Worm (Caenorhabditis elegans) whole organism, young adult: ENCODE results near the gene stip-1.

ENCODE experiments used
- B0261.1 ChIP-seq: sonication (generic microtip); optimal IDR thresholded peaks from 2 replicates; lab custom pipeline; 2016; ENCODE audit warnings: mild to moderate bottlenecking, missing genetic modification characterization, moderate library complexity, missing compliant biosample characterization
- F33H1.4 ChIP-seq: fragments of 200-800 bp; sonication (Bioruptor generic); IDR thresholded peaks from 2 replicates; pipeline ENCODE4 v1.3.6; 2022; ENCODE audit warnings: missing genetic modification reagents, missing genetic modification characterization, missing compliant biosample characterization
- F39B2.1 ChIP-seq: fragments of 200-800 bp; sonication (Bioruptor generic); IDR thresholded peaks from 2 replicates; pipeline ENCODE4 v1.3.6; 2022; ENCODE audit warnings: missing genetic modification reagents, missing genetic modification characterization, missing compliant biosample characterization
- F49E8.2 ChIP-seq: sonication (generic microtip); optimal IDR thresholded peaks from 3 replicates; lab custom pipeline; 2017; ENCODE audit warnings: missing genetic modification characterization, mild to moderate bottlenecking, missing compliant biosample characterization, antibody characterized with exemption, moderate library complexity; ENCODE audit not compliant: insufficient read depth
- F52B5.7 ChIP-seq: sonication (generic microtip); optimal IDR thresholded peaks from 2 replicates; lab custom pipeline; 2016; ENCODE audit warnings: mild to moderate bottlenecking, missing genetic modification characterization, missing compliant biosample characterization
- F57C9.4 ChIP-seq: sonication (generic microtip); optimal IDR thresholded peaks from 2 replicates; lab custom pipeline; 2017; ENCODE audit warnings: mild to moderate bottlenecking, missing genetic modification characterization, missing compliant biosample characterization
- K11D2.4 ChIP-seq: fragments of 200-800 bp; sonication (Bioruptor generic); IDR thresholded peaks from 2 replicates; pipeline ENCODE4 v1.3.6; 2022; ENCODE audit warnings: missing genetic modification reagents, missing genetic modification characterization, missing compliant biosample characterization
- T07F8.4 ChIP-seq: sonication (generic microtip); optimal IDR thresholded peaks from 2 replicates; lab custom pipeline; 2016; ENCODE audit warnings: mild to moderate bottlenecking, missing genetic modification characterization, moderate library complexity, missing compliant biosample characterization
- T26A5.8 ChIP-seq: sonication (generic microtip); optimal IDR thresholded peaks from 2 replicates; lab custom pipeline; 2016; ENCODE audit warnings: missing genetic modification characterization, missing compliant biosample characterization
- Y53G8AR.9 ChIP-seq: fragments of 200-800 bp; sonication (Bioruptor generic); conservative IDR thresholded peaks from 2 replicates; pipeline ENCODE4 v1.3.6; 2022; ENCODE audit warnings: missing genetic modification reagents, missing genetic modification characterization, missing compliant biosample characterization
- Y79H2A.3 ChIP-seq: fragments of 200-800 bp; sonication (Bioruptor generic); conservative IDR thresholded peaks from 2 replicates; pipeline ENCODE4 v1.3.6; 2022; ENCODE audit warnings: missing genetic modification reagents, missing genetic modification characterization, missing compliant biosample characterization
- Y95B8A.8 ChIP-seq: fragments of 200-800 bp; sonication (Bioruptor generic); IDR thresholded peaks from 2 replicates; pipeline ENCODE4 v1.3.6; 2022; ENCODE audit warnings: missing genetic modification reagents, missing genetic modification characterization, missing compliant biosample characterization
- attf-3 ChIP-seq: fragments of 200-800 bp; sonication (Bioruptor generic); conservative IDR thresholded peaks from 2 replicates; pipeline ENCODE4 v1.3.6; 2022; ENCODE audit warnings: missing genetic modification reagents, missing genetic modification characterization, missing compliant biosample characterization
- bed-1 ChIP-seq: fragments of 200-800 bp; sonication (Bioruptor generic); IDR thresholded peaks from 2 replicates; pipeline ENCODE4 v1.3.6; 2022; ENCODE audit warnings: missing genetic modification reagents, missing genetic modification characterization, missing compliant biosample characterization
- ceh-91 ChIP-seq: fragments of 200-800 bp; sonication (Bioruptor generic); IDR thresholded peaks from 2 replicates; pipeline ENCODE4 v1.3.6; 2022; ENCODE audit warnings: missing genetic modification reagents, missing genetic modification characterization, missing compliant biosample characterization
- dpff-1 ChIP-seq: sonication (generic microtip); optimal IDR thresholded peaks from 2 replicates; lab custom pipeline; 2017; ENCODE audit warnings: mild to moderate bottlenecking, missing genetic modification characterization, missing compliant biosample characterization
- efl-1 ChIP-seq: fragments of 150-350 bp; optimal IDR thresholded peaks from 2 replicates; lab custom pipeline; 2014; ENCODE audit warnings: missing biosample characterization, missing genetic modification reagents, missing genetic modification characterization
- egl-18 ChIP-seq: fragments of 200-800 bp; sonication (Bioruptor generic); IDR thresholded peaks from 2 replicates; pipeline ENCODE4 v1.3.6; 2022; ENCODE audit warnings: missing genetic modification reagents, missing genetic modification characterization, missing compliant biosample characterization
- egrh-3 ChIP-seq: fragments of 200-800 bp; sonication (Bioruptor generic); IDR thresholded peaks from 2 replicates; pipeline ENCODE4 v1.3.6; 2022; ENCODE audit warnings: missing genetic modification reagents, missing genetic modification characterization, missing compliant biosample characterization
- hlh-12 ChIP-seq: sonication (generic microtip); optimal IDR thresholded peaks from 2 replicates; lab custom pipeline; 2016; ENCODE audit warnings: missing genetic modification characterization, missing compliant biosample characterization
- hlh-26 ChIP-seq: fragments of 200-800 bp; sonication (Bioruptor generic); conservative IDR thresholded peaks from 2 replicates; pipeline ENCODE4 v1.3.6; 2022; ENCODE audit warnings: missing genetic modification reagents, missing genetic modification characterization, missing compliant biosample characterization
- let-607 ChIP-seq, 2 experiments: fragments of 200-800 bp in 1 of 2; sonication (Bioruptor generic) in 1 of 2; sonication (generic microtip) in 1 of 2; optimal IDR thresholded peaks; 2 replicates each; lab custom pipeline; 2016 to 2018; ENCODE audit warnings: mild to moderate bottlenecking in 2 of 2, missing compliant biosample characterization in 2 of 2, missing genetic modification characterization in 2 of 2, moderate library complexity in 2 of 2, missing genotype in 1 of 2
- lin-26 ChIP-seq: fragments of 200-800 bp; sonication (Bioruptor generic); IDR thresholded peaks from 2 replicates; pipeline ENCODE4 v1.3.6; 2022; ENCODE audit warnings: missing genetic modification reagents, missing genetic modification characterization, missing compliant biosample characterization
- lin-35 ChIP-seq, 3 experiments: fragments of 150-350 bp in 2 of 3; sonication (generic microtip) in 1 of 3; optimal IDR thresholded peaks; 2 replicates each; lab custom pipeline; 2014 to 2018; ENCODE audit warnings: missing biosample characterization in 3 of 3, missing genetic modification characterization in 3 of 3, missing genetic modification reagents in 3 of 3
- lin-54 ChIP-seq: fragments of 200-800 bp; sonication (Bioruptor generic); optimal IDR thresholded peaks from 2 replicates; lab custom pipeline; 2018; ENCODE audit warnings: mild to moderate bottlenecking, missing genetic modification characterization, missing compliant biosample characterization
- lsy-27 ChIP-seq: sonication (generic microtip); optimal IDR thresholded peaks from 2 replicates; lab custom pipeline; 2017; ENCODE audit warnings: missing genetic modification characterization, mild to moderate bottlenecking, missing compliant biosample characterization, antibody characterized with exemption, missing genotype, borderline replicate concordance; ENCODE audit not compliant: insufficient read depth
- madf-8 ChIP-seq: fragments of 200-800 bp; sonication (Bioruptor generic); conservative IDR thresholded peaks from 2 replicates; pipeline ENCODE4 v1.3.6; 2022; ENCODE audit warnings: missing genetic modification reagents, missing genetic modification characterization, missing compliant biosample characterization
- mcd-1 ChIP-seq: fragments of 200-800 bp; sonication (Bioruptor generic); IDR thresholded peaks from 2 replicates; pipeline ENCODE4 v1.3.6; 2022; ENCODE audit warnings: missing genetic modification reagents, missing genetic modification characterization, missing compliant biosample characterization
- mel-28 ChIP-seq: sonication (generic microtip); optimal IDR thresholded peaks from 2 replicates; lab custom pipeline; 2016; ENCODE audit warnings: borderline replicate concordance, mild to moderate bottlenecking, missing genetic modification characterization, missing compliant biosample characterization
- nhr-27 ChIP-seq: fragments of 200-800 bp; sonication (Bioruptor generic); optimal IDR thresholded peaks from 2 replicates; lab custom pipeline; 2018; ENCODE audit warnings: mild to moderate bottlenecking, missing genetic modification characterization, moderate library complexity, missing compliant biosample characterization
- pbrm-1 ChIP-seq: fragments of 200-800 bp; sonication (Bioruptor generic); IDR thresholded peaks from 2 replicates; pipeline ENCODE4 v1.3.6; 2022; ENCODE audit warnings: missing genetic modification reagents, missing genetic modification characterization, missing compliant biosample characterization
- rec-8 ChIP-seq, 2 experiments: sonication (generic microtip); optimal IDR thresholded peaks; 2 replicates each; lab custom pipeline; 2016; ENCODE audit warnings: mild to moderate bottlenecking in 2 of 2, missing genetic modification characterization in 2 of 2, missing genetic modification reagents in 2 of 2, missing genotype in 2 of 2, missing biosample characterization in 1 of 2, missing compliant biosample characterization in 1 of 2, moderate library complexity in 1 of 2
- sdz-38 ChIP-seq: sonication (generic microtip); optimal IDR thresholded peaks from 2 replicates; lab custom pipeline; 2016; ENCODE audit warnings: missing genotype, missing genetic modification characterization, missing compliant biosample characterization
- sea-2 ChIP-seq: fragments of 200-800 bp; sonication (Bioruptor generic); IDR thresholded peaks from 2 replicates; pipeline ENCODE4 v1.3.6; 2022; ENCODE audit warnings: missing genetic modification characterization, missing compliant biosample characterization
- snpc-1.3 ChIP-seq: sonication (generic microtip); optimal IDR thresholded peaks from 2 replicates; lab custom pipeline; 2017; ENCODE audit warnings: missing genetic modification characterization, mild to moderate bottlenecking, missing compliant biosample characterization, antibody characterized with exemption, moderate library complexity, missing genotype, missing genetic modification reagents; ENCODE audit not compliant: insufficient read depth
- unc-130 ChIP-seq: sonication (generic microtip); optimal IDR thresholded peaks from 2 replicates; lab custom pipeline; 2016; ENCODE audit warnings: missing genetic modification reagents, missing genetic modification characterization, missing compliant biosample characterization
- zfh-2 ChIP-seq: fragments of 200-800 bp; sonication (Bioruptor generic); conservative IDR thresholded peaks from 2 replicates; pipeline ENCODE4 v1.3.6; 2022; ENCODE audit warnings: missing genetic modification reagents, missing genetic modification characterization, missing compliant biosample characterization
- ztf-28 ChIP-seq: fragments of 200-800 bp; sonication (Bioruptor generic); IDR thresholded peaks from 2 replicates; pipeline ENCODE4 v1.3.6; 2022; ENCODE audit warnings: missing genetic modification reagents, missing genetic modification characterization, missing compliant biosample characterization

The stip-1 gene

DNA sequence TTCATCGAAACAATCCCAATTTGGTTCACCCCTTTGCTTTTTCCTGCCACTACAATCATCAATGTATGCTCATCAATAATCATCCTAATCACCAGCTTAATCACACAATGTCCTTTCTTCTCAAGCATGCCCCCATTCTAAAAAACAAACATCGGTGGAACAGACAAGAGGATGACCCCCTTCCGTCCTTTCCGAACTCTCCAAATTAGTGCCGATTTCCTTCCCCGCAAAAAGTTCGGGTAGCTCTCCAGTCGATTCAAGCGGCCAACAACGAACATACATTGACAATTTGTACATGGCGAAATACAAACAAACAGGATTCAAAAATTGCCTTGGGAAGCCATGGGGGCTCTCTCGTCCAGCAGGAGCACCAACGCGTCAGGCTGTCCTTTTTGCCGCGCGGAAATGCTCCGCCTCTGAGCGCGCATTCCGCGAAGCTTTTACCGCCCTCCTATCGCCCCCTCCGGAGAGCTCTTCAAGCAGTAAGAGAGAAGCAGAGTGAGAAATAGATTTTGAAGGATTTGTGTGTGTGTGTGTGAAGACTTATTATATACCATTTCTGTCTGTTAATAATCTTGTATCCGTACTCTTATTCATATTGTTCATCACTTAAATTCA, 24.1 kb downstream of the stip-1 start, which contains the start of gene appg-1:
TSS of gene appg-1 (plus strand) at position 427 of the 618 bp plus-strand sequence.
- TF ChIP-seq egrh-3 (GFP tag; lab: Robert Waterston, UW) (peak; percentile 76; the same call in 1 of the 2 replicates), B0261.1 (tag; lab: Kevin White, UChicago) (no peak), attf-3 (GFP tag; lab: Robert Waterston, UW) (no peak), F49E8.2 (tag; lab: Kevin White, UChicago) (no peak), zfh-2 (peak; percentile 87)

DNA sequence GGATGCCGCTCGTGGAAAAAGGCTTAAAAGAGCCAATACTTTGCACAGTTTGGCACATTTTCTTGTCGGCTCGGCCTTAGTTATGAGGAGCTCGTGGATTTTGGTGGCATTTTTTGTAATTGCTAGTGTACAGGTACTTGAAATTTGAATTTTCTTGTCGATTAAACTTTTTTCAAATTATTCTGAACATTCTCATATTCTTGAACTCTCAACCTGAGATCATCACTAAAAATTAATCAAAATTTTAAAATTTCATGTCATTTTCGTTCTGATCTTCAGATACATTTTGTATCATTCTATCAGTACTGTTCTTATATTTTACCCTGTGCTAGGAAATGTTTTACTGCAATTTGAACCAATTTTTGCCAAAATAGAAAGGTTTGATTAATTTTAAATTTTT, 28.4 kb downstream of the stip-1 start, which contains the start of gene idpp-4:
TSS of gene idpp-4 (plus strand) at position 51 of the 400 bp plus-strand sequence.
- TF ChIP-seq nhr-27 (no peak), madf-8 (GFP tag; lab: Robert Waterston, UW) (no peak), let-607 (tag; optimal IDR thresholded peaks at IDR 0.05; lab: Kevin White, UChicago) (no peak), pbrm-1 (GFP tag; lab: Robert Waterston, UW) (no peak), sea-2 (GFP tag; lab: Robert Waterston, UW) (no peak), mel-28 (no peak)

DNA sequence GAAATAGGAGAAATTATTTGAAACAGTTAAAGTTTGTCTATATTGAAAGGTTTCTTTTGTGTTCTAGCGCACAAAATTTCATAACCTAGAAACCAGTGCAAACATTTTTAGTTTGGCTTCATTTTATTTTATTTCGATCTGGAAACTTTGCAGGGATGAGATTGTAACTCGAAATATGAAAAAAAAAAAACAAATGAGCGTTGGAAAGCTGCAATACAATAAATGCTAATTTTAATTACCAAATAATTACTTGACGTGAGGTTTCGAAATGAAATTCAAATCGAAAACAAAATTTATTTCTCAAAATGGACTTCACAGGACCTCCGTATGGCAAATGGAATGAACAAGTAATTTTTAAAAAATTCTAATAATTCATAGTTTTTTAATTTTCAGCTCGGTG, 32.8 kb downstream of the stip-1 start, which contains the start of gene M02G9.4:
TSS of gene M02G9.4 (plus strand) at position 301 of the 400 bp plus-strand sequence.
- TF ChIP-seq T07F8.4 (no peak), F33H1.4 (GFP tag; lab: Robert Waterston, UW) (no peak), unc-130 (GFP tag; lab: Kevin White, UChicago) (no peak), hlh-26 (GFP tag; lab: Robert Waterston, UW) (no peak), lin-54 (no peak), lin-35 (GFP tag; optimal IDR thresholded peaks at IDR 0.05; lab: Kevin White, UChicago) (no peak), bed-1 (GFP tag; lab: Robert Waterston, UW) (no peak), pbrm-1 (GFP tag; lab: Robert Waterston, UW) (no peak)
- TF ChIP-seq, all 124 proteins: peak for 0

DNA sequence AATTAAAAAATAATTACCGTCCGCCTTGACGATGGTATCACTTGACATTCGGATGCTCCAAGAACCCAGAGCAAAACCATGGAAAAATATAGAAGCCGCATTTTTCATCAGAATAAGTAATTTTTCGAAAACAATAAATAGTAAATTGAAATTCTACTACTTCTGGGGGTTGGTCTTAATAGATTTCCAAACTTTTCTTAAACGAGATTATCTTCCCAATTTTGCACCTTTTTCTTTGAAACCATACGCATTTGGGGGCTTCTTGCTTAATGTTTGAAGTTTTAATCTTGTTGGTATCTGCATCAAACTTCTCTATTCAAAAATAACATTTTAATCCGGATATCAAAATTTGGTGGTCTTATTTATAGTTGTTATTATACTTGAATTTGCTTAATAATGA, 33.7 kb downstream of the stip-1 start, which contains the start of gene gcy-5:
TSS of gene gcy-5 (minus strand) at position 101 of the 400 bp plus-strand sequence.
- TF ChIP-seq Y95B8A.8 (GFP tag; lab: Robert Waterston, UW) (no peak), sdz-38 (no peak), Y79H2A.3 (GFP tag; lab: Robert Waterston, UW) (no peak), bed-1 (GFP tag; lab: Robert Waterston, UW) (no peak), F39B2.1 (GFP tag; lab: Robert Waterston, UW) (no peak), lsy-27 (tag; lab: Kevin White, UChicago) (no peak), T26A5.8 (tag; lab: Kevin White, UChicago) (no peak), Y53G8AR.9 (no peak)

DNA sequence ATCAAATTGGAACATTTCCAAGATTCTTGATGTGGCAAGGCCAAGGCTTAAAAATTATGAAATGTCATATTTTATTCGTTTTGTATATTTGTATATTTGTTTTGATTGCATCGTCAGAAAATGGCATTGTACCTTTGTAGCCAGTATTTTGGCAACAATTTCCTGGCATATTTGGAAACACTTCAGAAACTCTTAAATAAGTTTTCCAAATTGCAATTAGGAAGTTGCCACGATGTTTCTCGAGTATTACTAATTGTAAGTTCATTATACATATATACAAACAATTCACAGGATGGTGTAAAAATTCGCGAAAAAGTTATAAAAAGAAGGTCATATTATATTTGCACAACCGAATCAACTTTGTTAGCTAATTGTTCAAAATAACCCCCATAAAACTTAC, 34.6 kb downstream of the stip-1 start, which contains the start of gene idpp-8:
TSS of gene idpp-8 (plus strand) at position 301 of the 400 bp plus-strand sequence.
- TF ChIP-seq rec-8 (tag; optimal IDR thresholded peaks at IDR 0.05; lab: Kevin White, UChicago) (no peak), snpc-1.3 (tag; lab: Kevin White, UChicago) (no peak), ztf-28 (GFP tag; lab: Robert Waterston, UW) (no peak), attf-3 (GFP tag; lab: Robert Waterston, UW) (no peak), ceh-91 (GFP tag; lab: Robert Waterston, UW) (no peak), unc-130 (GFP tag; lab: Kevin White, UChicago) (no peak), egl-18 (GFP tag; lab: Robert Waterston, UW) (no peak), F57C9.4 (tag; lab: Kevin White, UChicago) (no peak), mcd-1 (no peak), hlh-12 (no peak), K11D2.4 (GFP tag; lab: Robert Waterston, UW) (no peak), F52B5.7 (tag; lab: Kevin White, UChicago) (no peak), efl-1 (no peak), F49E8.2 (tag; lab: Kevin White, UChicago) (no peak), lin-26 (no peak), dpff-1 (no peak)
